Fruit fly (Drosophila melanogaster) whole organism, embryonic: Measurements from ENCODE around the gene Ac76E.

ENCODE experiments used
- CG11093 ChIP-seq: fragments of 200-800 bp; sonication (Bioruptor generic); IDR thresholded peaks from 3 replicates; pipeline ENCODE4 v1.3.6; 2022; ENCODE audit warnings: missing biosample characterization, missing genetic modification characterization
- CG11456 ChIP-seq: fragments of 200-800 bp; sonication (Bioruptor generic); IDR thresholded peaks from 3 replicates; pipeline ENCODE4 v1.3.6; 2022; ENCODE audit warnings: missing biosample characterization, missing genetic modification characterization
- CG4617 ChIP-seq: fragments of 200-800 bp; sonication (Bioruptor generic); optimal IDR thresholded peaks from 3 replicates; lab custom pipeline; 2016; ENCODE audit warnings: missing biosample characterization, missing genetic modification characterization, borderline replicate concordance
- CG9727 ChIP-seq: fragments of 200-800 bp; sonication (Bioruptor generic); optimal IDR thresholded peaks from 3 replicates; lab custom pipeline; 2017; ENCODE audit warnings: missing biosample characterization, mild to moderate bottlenecking, missing genetic modification characterization
- HmgZ ChIP-seq: fragments of 200-800 bp; sonication (Bioruptor generic); optimal IDR thresholded peaks from 2 replicates; lab custom pipeline; 2018; ENCODE audit warnings: missing biosample characterization, mild to moderate bottlenecking, missing genetic modification characterization
- Hmr ChIP-seq: fragments of 200-800 bp; sonication (Bioruptor generic); optimal IDR thresholded peaks from 3 replicates; lab custom pipeline; 2017; ENCODE audit warnings: mild to moderate bottlenecking, missing biosample characterization, missing genetic modification reagents, missing genetic modification characterization
- scrt ChIP-seq: fragments of 200-800 bp; sonication (Bioruptor generic); optimal IDR thresholded peaks from 2 replicates; lab custom pipeline; 2018; ENCODE audit warnings: missing biosample characterization, mild to moderate bottlenecking, missing genetic modification characterization, moderate library complexity
- seq ChIP-seq: fragments of 200-800 bp; sonication (Bioruptor generic); IDR thresholded peaks from 2 replicates; pipeline ENCODE4 v1.3.6; 2022; ENCODE audit warnings: missing biosample characterization, missing genetic modification characterization
- stc ChIP-seq: fragments of 200-800 bp; sonication (Bioruptor generic); IDR thresholded peaks from 2 replicates; pipeline ENCODE4 v1.3.6; 2022; ENCODE audit warnings: missing biosample characterization, missing genetic modification characterization
- ttk ChIP-seq: fragments of 200-800 bp; sonication (Bioruptor generic); IDR thresholded peaks from 2 replicates; pipeline ENCODE4 v2.1.2; 2022; ENCODE audit warnings: missing biosample characterization, missing genetic modification characterization

dm6 chr3L:19899308-19899927, 39.7 kb upstream of the Ac76E start:
- TF ChIP-seq scrt (GFP tag; lab: Kevin White, UChicago), result no peak
- no peak for TF ChIP-seq CG11093
- no peak for TF ChIP-seq seq
- no peak for TF ChIP-seq CG9727 (GFP tag; lab: Kevin White, UChicago)
- TF ChIP-seq Hmr (GFP tag; lab: Kevin White, UChicago), result no peak
- TF ChIP-seq ttk (GFP tag; lab: Robert Waterston, UW), result no peak
- no peak for TF ChIP-seq stc
- no peak for TF ChIP-seq CG11456 (GFP tag; lab: Robert Waterston, UW)
- no peak for TF ChIP-seq CG4617
- TF ChIP-seq HmgZ (tag; lab: Kevin White, UChicago), result peak; percentile 2
